Fruit fly (Drosophila melanogaster): Measurements from ENCODE around the gene CG5126.

CG5126 gene

dm6 chr2L:1214465-1214864 lies 30.6 kb upstream of the CG5126 start (continued):
- TF ChIP-seq CG4424 (GFP tag; optimal IDR thresholded peaks at IDR 0.05) (peak; percentile 40), onecut (GFP tag; IDR thresholded peaks at IDR 0.05) (no peak), Dref (GFP tag; IDR thresholded peaks at IDR 0.05) (no peak), grau (tag; optimal IDR thresholded peaks at IDR 0.05) (peak; percentile 41), CG14050 (GFP tag; IDR thresholded peaks at IDR 0.05) (peak; percentile 22; the same call in 1 of the 3 replicates), exex (tag; optimal IDR thresholded peaks at IDR 0.05) (no peak), pb (GFP tag; optimal IDR thresholded peaks at IDR 0.05) (no peak), CG34376 (GFP tag; optimal IDR thresholded peaks at IDR 0.05) (no peak), prd (optimal IDR thresholded peaks at IDR 0.05) (no peak), prd (GFP tag; IDR thresholded peaks at IDR 0.05) (peak; percentile 76), dysf (GFP tag; IDR thresholded peaks at IDR 0.05) (peak; percentile 63; the same call in 2 of the 3 replicates), mam (GFP tag; optimal IDR thresholded peaks at IDR 0.05) (no peak), CG1792 (GFP tag; optimal IDR thresholded peaks at IDR 0.05) (no peak), CG10462 (GFP tag; optimal IDR thresholded peaks at IDR 0.05) (peak; percentile 1), chif (GFP tag; optimal IDR thresholded peaks at IDR 0.05) (no peak), CG10654 (GFP tag; optimal IDR thresholded peaks at IDR 0.05) (peak; percentile 23), slbo (GFP tag; IDR thresholded peaks at IDR 0.05) (peak; percentile 67), CG2129 (GFP tag; IDR thresholded peaks at IDR 0.05; ENCODE audit: partially characterized antibody) (no peak), Hr39 (optimal IDR thresholded peaks at IDR 0.05) (no peak), CG2712 (tag; optimal IDR thresholded peaks at IDR 0.05) (peak; percentile 58), CG13424 (tag; optimal IDR thresholded peaks at IDR 0.05) (peak; percentile 37), dmrt99B (tag; optimal IDR thresholded peaks at IDR 0.05) (peak; percentile 55), ci (GFP tag; IDR thresholded peaks at IDR 0.05) (peak; percentile 78), Atf-2 (GFP tag; optimal IDR thresholded peaks at IDR 0.05) (no peak), Meics (GFP tag; optimal IDR thresholded peaks at IDR 0.05) (peak; percentile 48), Fer3 (tag; optimal IDR thresholded peaks at IDR 0.05) (peak; percentile 36), CG12744 (GFP tag; optimal IDR thresholded peaks at IDR 0.05) (no peak), Gsc (GFP tag; IDR thresholded peaks at IDR 0.05) (0 out of 2 replicates have a peak, but pooled peaks have one; percentile 16), esg (GFP tag; conservative IDR thresholded peaks at IDR 0.05) (peak; percentile 55; the same call in 1 of the 2 replicates), CG10543 (GFP tag; optimal IDR thresholded peaks at IDR 0.05) (no peak), Opbp (GFP tag; IDR thresholded peaks at IDR 0.05; ENCODE audit: partially characterized antibody) (no peak), stc (GFP tag; IDR thresholded peaks at IDR 0.05) (peak; percentile 18; the same call in 1 of the 2 replicates), CG6854 (GFP tag; optimal IDR thresholded peaks at IDR 0.05) (no peak), Ets65A (GFP tag) (peak; percentile 92), ato (GFP tag; IDR thresholded peaks at IDR 0.05; ENCODE audit: partially characterized antibody) (no peak), CG17359 (tag; optimal IDR thresholded peaks at IDR 0.05) (peak; percentile 41), CG8944 (GFP tag; optimal IDR thresholded peaks at IDR 0.05) (no peak), CG4730 (GFP tag; IDR thresholded peaks at IDR 0.05) (peak; percentile 30; the same call in 1 of the 2 replicates), CG10366 (GFP tag; IDR thresholded peaks at IDR 0.05) (peak; percentile 46; the same call in 1 of the 2 replicates), CG31388 (GFP tag; optimal IDR thresholded peaks at IDR 0.05) (no peak), cad (GFP tag; optimal IDR thresholded peaks at IDR 0.05) (no peak), kah (GFP tag; optimal IDR thresholded peaks at IDR 0.05) (no peak), CG34224 (GFP tag; IDR thresholded peaks at IDR 0.05; ENCODE audit: partially characterized antibody) (no peak), pum (GFP tag; optimal IDR thresholded peaks at IDR 0.05) (no peak), gsb (GFP tag; IDR thresholded peaks at IDR 0.05) (no peak), CG17328 (GFP tag; IDR thresholded peaks at IDR 0.05) (peak; percentile 68), CG6813 (GFP tag; optimal IDR thresholded peaks at IDR 0.05) (peak; percentile 17), Sox100B (GFP tag; optimal IDR thresholded peaks at IDR 0.05) (peak; percentile 17), nom (GFP tag; optimal IDR thresholded peaks at IDR 0.05) (no peak), ssp (GFP tag; IDR thresholded peaks at IDR 0.05) (peak; percentile 32; the same call in 1 of the 2 replicates), CG13894 (tag; optimal IDR thresholded peaks at IDR 0.05) (no peak), CG8924 (tag; optimal IDR thresholded peaks at IDR 0.05) (peak; percentile 36)

All from whole organism, embryonic.